Fruit fly (Drosophila melanogaster): Measurements from ENCODE around the gene Inx5.

Gene Inx5

dm6 chrX:19183121-19183520 is 12.4 kb upstream of the Inx5 start, which contains the start of gene CG33253:
TSS of gene CG33253 (plus strand) at chrX:19183421.
- TF ChIP-seq psq (optimal IDR thresholded peaks at IDR 0.05) (no peak), Sin3A (optimal IDR thresholded peaks at IDR 0.05) (no peak), Myc (optimal IDR thresholded peaks at IDR 0.05) (no peak), h (optimal IDR thresholded peaks at IDR 0.05) (no peak)

DNA sequence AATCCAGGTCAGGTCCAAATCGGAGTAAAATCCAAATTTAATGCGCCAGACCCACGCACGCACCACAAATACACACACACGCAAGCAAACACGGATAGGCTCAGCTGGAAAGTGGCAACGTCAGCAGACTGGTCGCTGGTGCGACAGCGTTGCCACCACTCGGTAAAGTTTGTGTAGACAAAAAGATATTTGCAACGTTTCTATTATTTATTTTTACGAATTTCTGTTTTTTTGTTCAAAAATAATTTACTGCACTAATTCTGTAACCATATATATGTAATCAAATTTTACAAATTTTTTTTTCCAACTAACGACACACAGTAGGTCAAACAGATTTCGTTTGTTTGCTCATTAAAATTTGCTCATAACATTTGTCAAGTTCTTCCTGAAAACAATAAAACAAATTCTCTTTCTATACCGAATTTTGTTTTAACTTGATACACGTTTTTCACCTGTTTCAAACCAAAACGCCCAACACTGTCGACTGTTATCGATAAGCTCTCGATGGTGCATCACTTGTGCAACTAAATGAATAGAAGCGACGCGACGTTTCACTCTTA is 9.1 kb upstream of the Inx5 start, which contains the start of the genes CG7556 and CG7453:
Gene CG7556 (minus strand): TSS at position 135 of the 560 bp plus-strand sequence.
Gene CG7453 (plus strand): TSS at position 478 of the 560 bp plus-strand sequence.
- TF ChIP-seq psq (optimal IDR thresholded peaks at IDR 0.05) (no peak), h (optimal IDR thresholded peaks at IDR 0.05) (no peak), insv (optimal IDR thresholded peaks at IDR 0.05) (no peak), ttk (optimal IDR thresholded peaks at IDR 0.05) (no peak), Myc (optimal IDR thresholded peaks at IDR 0.05) (no peak), Sin3A (optimal IDR thresholded peaks at IDR 0.05) (no peak)

- no peak for TF ChIP-seq ttk (optimal IDR thresholded peaks at IDR 0.05)
- no peak for TF ChIP-seq Sin3A (optimal IDR thresholded peaks at IDR 0.05)
- TF ChIP-seq h (optimal IDR thresholded peaks at IDR 0.05), result no peak
- no peak for TF ChIP-seq insv (optimal IDR thresholded peaks at IDR 0.05)
- no peak for TF ChIP-seq Myc (optimal IDR thresholded peaks at IDR 0.05)
- no peak for TF ChIP-seq psq (optimal IDR thresholded peaks at IDR 0.05)
These were observed 4.3 kb upstream of the Inx5 start, which contains the start of gene CG33939 for dm6 chrX:19174850-19175571. TSS of gene CG33939 (minus strand) at chrX:19174900.

dm6 chrX:19174092-19174491 is 3.4 kb upstream of the Inx5 start:
- TF ChIP-seq Myc (optimal IDR thresholded peaks at IDR 0.05) (no peak), h (optimal IDR thresholded peaks at IDR 0.05) (no peak), ttk (optimal IDR thresholded peaks at IDR 0.05) (no peak), psq (optimal IDR thresholded peaks at IDR 0.05) (no peak), Sin3A (optimal IDR thresholded peaks at IDR 0.05) (no peak), insv (optimal IDR thresholded peaks at IDR 0.05) (no peak)

DNA sequence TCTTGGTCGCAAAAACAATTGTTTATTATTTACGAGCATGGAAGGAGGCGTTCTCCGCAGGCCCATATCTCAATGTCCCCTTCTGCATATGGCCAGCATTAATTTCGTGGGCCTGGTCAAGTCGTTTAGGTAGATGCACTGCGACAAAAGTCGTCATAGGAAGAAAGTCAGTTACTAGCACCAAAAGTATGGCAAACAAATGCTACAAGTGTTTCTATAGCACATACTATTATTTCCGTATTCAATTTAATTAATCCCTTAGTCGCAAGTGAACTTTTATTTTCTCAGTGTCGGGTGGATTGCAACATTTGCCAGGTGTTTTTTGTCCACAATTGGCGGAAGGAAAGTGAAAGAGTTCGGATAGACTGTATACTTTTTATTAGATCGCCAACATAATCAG is 2.3 kb upstream of the Inx5 start:
- TF ChIP-seq ttk (optimal IDR thresholded peaks at IDR 0.05), result no peak
- TF ChIP-seq Sin3A (optimal IDR thresholded peaks at IDR 0.05), result no peak
- no peak for TF ChIP-seq psq (optimal IDR thresholded peaks at IDR 0.05)
- no peak for TF ChIP-seq Myc (optimal IDR thresholded peaks at IDR 0.05)
- no peak for TF ChIP-seq h (optimal IDR thresholded peaks at IDR 0.05)
- TF ChIP-seq insv (optimal IDR thresholded peaks at IDR 0.05), result no peak

- TF ChIP-seq h (optimal IDR thresholded peaks at IDR 0.05) (no peak), insv (optimal IDR thresholded peaks at IDR 0.05) (no peak), Sin3A (optimal IDR thresholded peaks at IDR 0.05) (no peak), Myc (optimal IDR thresholded peaks at IDR 0.05) (no peak), ttk (optimal IDR thresholded peaks at IDR 0.05) (no peak), psq (optimal IDR thresholded peaks at IDR 0.05) (no peak)
These were observed 1.2 kb upstream of the Inx5 start for dm6 chrX:19171926-19172325.

dm6 chrX:19167586-19168403 is 2.9 kb downstream of the Inx5 start:
- no peak for TF ChIP-seq insv (optimal IDR thresholded peaks at IDR 0.05)
- TF ChIP-seq h (optimal IDR thresholded peaks at IDR 0.05), result no peak
- no peak for TF ChIP-seq ttk (optimal IDR thresholded peaks at IDR 0.05)
- no peak for TF ChIP-seq Sin3A (optimal IDR thresholded peaks at IDR 0.05)
- TF ChIP-seq psq (optimal IDR thresholded peaks at IDR 0.05), result no peak
- no peak for TF ChIP-seq Myc (optimal IDR thresholded peaks at IDR 0.05)

dm6 chrX:19167032-19167568 is 3.6 kb downstream of the Inx5 start, which contains the start of gene RhoGAP18B:
TSS of gene RhoGAP18B (minus strand) at chrX:19167082.
- TF ChIP-seq psq (optimal IDR thresholded peaks at IDR 0.05), result no peak
- no peak for TF ChIP-seq h (optimal IDR thresholded peaks at IDR 0.05)

DNA sequence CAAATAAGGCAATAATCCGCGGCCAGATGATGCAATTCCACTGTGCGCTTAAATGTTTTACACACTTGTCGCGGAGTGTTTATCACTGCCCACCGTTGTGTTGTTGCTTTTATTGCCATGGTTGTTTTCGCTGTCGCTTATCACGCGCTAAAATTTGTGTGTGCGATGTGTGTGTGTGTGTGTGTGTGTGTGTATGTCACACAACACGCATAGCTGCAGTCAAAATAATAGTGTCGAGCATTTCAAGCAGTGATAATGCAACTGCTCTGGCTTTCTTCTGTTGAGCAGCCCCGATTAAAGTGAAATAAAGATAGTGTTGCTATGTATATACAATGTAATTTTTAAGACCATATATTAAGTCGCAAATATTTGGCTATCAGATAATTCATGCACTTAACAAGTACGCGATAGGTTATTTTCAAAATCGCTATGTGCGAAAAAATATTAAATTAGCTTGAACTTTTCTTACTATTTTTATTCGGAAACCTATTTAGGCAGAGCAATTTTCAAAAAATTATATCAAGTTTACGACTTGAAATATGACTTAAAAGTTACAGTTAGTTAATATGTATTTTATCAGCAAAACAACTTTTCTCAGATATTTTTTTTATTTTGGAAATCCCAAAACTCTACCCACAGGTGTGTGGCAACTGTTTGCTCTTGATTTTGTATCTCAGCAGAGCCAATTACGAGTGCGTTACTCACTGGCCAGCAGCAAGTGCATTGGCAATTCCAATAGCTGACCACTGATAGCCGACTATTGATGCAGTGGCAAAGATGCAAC is 4.3 kb downstream of the Inx5 start:
- TF ChIP-seq h (optimal IDR thresholded peaks at IDR 0.05) (no peak), ttk (optimal IDR thresholded peaks at IDR 0.05) (no peak), insv (optimal IDR thresholded peaks at IDR 0.05) (no peak)

- no peak for TF ChIP-seq ttk (optimal IDR thresholded peaks at IDR 0.05)
- no peak for TF ChIP-seq Myc (optimal IDR thresholded peaks at IDR 0.05)
- TF ChIP-seq insv (optimal IDR thresholded peaks at IDR 0.05), result no peak
- no peak for TF ChIP-seq h (optimal IDR thresholded peaks at IDR 0.05)
- TF ChIP-seq psq (optimal IDR thresholded peaks at IDR 0.05), result no peak
These were observed 5.3 kb downstream of the Inx5 start for dm6 chrX:19165144-19166011.

DNA sequence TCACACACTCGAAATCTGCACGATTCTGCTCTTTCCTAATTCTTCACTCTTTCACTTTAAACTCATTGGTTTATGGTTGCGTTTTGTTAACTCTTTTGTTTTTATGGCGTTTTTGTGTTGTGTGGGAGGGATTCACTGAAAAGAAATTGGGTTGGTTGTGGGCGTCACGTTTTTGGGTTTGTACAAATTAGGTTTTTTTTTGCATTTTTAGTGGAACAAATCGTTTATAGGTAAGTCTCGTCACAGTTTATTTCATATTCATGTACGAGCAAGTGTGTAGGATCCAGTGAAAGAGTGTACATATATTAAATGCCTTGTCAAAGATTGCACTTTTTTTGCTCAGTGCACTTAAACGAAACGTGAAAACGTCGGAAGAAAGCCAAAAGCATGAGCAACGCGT is 6.0 kb downstream of the Inx5 start:
- no peak for TF ChIP-seq h (optimal IDR thresholded peaks at IDR 0.05)
- no peak for TF ChIP-seq insv (optimal IDR thresholded peaks at IDR 0.05)
- TF ChIP-seq psq (optimal IDR thresholded peaks at IDR 0.05), result no peak
- TF ChIP-seq Myc (optimal IDR thresholded peaks at IDR 0.05), result no peak
- TF ChIP-seq Sin3A (optimal IDR thresholded peaks at IDR 0.05), result no peak
- TF ChIP-seq ttk (optimal IDR thresholded peaks at IDR 0.05), result no peak

Data from Kc167 (cell line).